Fruit fly (Drosophila melanogaster) whole organism, embryonic: ENCODE results near the gene Trl.

Source experiments
- CG7271 ChIP-seq: fragments of 200-800 bp; sonication (Bioruptor generic); optimal IDR thresholded peaks from 2 replicates; lab custom pipeline; 2018; ENCODE audit warnings: missing biosample characterization, mild to moderate bottlenecking, missing genetic modification characterization, moderate library complexity
- zfh1 ChIP-seq: fragments of 200-800 bp; sonication (Bioruptor generic); IDR thresholded peaks from 3 replicates; pipeline ENCODE4 v1.3.6; 2022; ENCODE audit warnings: missing biosample characterization, missing genetic modification characterization

dm6 chr3L:14784949-14785408 is 24.1 kb upstream of the Trl start:
- TF ChIP-seq CG7271 (peak; percentile 85), zfh1 (peak; percentile 82)
